Fruit fly (Drosophila melanogaster): Measurements from ENCODE around the gene CG15142.

dm6 chr2L:17541106-17541505 lies 42.5 kb upstream of the CG15142 start:
- TF ChIP-seq bab1 (GFP tag; optimal IDR thresholded peaks at IDR 0.05) (no peak), CG11617 (GFP tag; optimal IDR thresholded peaks at IDR 0.05) (no peak), kay (GFP tag; ENCODE audit: borderline replicate concordance) (no peak), Clk (GFP tag; optimal IDR thresholded peaks at IDR 0.05) (no peak), Hr96 (GFP tag; optimal IDR thresholded peaks at IDR 0.05) (no peak), CG33017 (tag; optimal IDR thresholded peaks at IDR 0.05) (no peak), CG14711 (tag; optimal IDR thresholded peaks at IDR 0.05) (no peak), CG7045 (GFP tag; optimal IDR thresholded peaks at IDR 0.05) (no peak), Crg-1 (GFP tag; optimal IDR thresholded peaks at IDR 0.05) (no peak), CG12768 (GFP tag; optimal IDR thresholded peaks at IDR 0.05) (no peak)

Measured in whole organism, adult.